Fruit fly (Drosophila melanogaster) whole organism, prepupa: Measurements from ENCODE around the gene CG8476.

Experiments
- Blimp-1 ChIP-seq: fragments of 200-800 bp; sonication (Bioruptor generic); optimal IDR thresholded peaks from 3 replicates; lab custom pipeline; 2017; ENCODE audit warnings: missing biosample characterization, missing genetic modification characterization, mild to moderate bottlenecking, moderate library complexity, missing genetic modification reagents
- CG6792 ChIP-seq: fragments of 200-800 bp; sonication (Bioruptor generic); optimal IDR thresholded peaks from 3 replicates; lab custom pipeline; 2016; ENCODE audit warnings: missing biosample characterization, missing genetic modification characterization
- CG7368 ChIP-seq: fragments of 200-800 bp; sonication (Bioruptor generic); optimal IDR thresholded peaks from 3 replicates; lab custom pipeline; 2016; ENCODE audit warnings: missing biosample characterization, missing genetic modification characterization
- Eip93F ChIP-seq: fragments of 200-800 bp; sonication (Bioruptor generic); optimal IDR thresholded peaks from 2 replicates; lab custom pipeline; 2016; ENCODE audit warnings: missing biosample characterization, mild to moderate bottlenecking, missing genetic modification characterization
- Lpt ChIP-seq: fragments of 200-800 bp; sonication (Bioruptor generic); optimal IDR thresholded peaks from 3 replicates; lab custom pipeline; 2016; ENCODE audit warnings: missing biosample characterization, missing genetic modification characterization
- Met ChIP-seq: fragments of 200-800 bp; sonication (Bioruptor generic); optimal IDR thresholded peaks from 3 replicates; lab custom pipeline; 2016; ENCODE audit warnings: missing biosample characterization, missing genetic modification characterization
- OdsH ChIP-seq: fragments of 200-800 bp; sonication (Bioruptor generic); optimal IDR thresholded peaks from 3 replicates; lab custom pipeline; 2016; ENCODE audit warnings: missing biosample characterization, missing genetic modification characterization
- net ChIP-seq: fragments of 200-800 bp; sonication (Bioruptor generic); optimal IDR thresholded peaks from 3 replicates; lab custom pipeline; 2016; ENCODE audit warnings: missing biosample characterization, missing genetic modification characterization
- salr ChIP-seq, 2 experiments: fragments of 200-800 bp; sonication (Bioruptor generic); optimal IDR thresholded peaks; 3 replicates each; lab custom pipeline; 2016 to 2018; ENCODE audit warnings: missing biosample characterization in 2 of 2, missing genetic modification characterization in 2 of 2, mild to moderate bottlenecking in 1 of 2
- svp ChIP-seq: fragments of 200-800 bp; sonication (Bioruptor generic); peaks from one replicate; lab custom pipeline; 2016; ENCODE audit warnings: missing biosample characterization, missing genetic modification characterization

DNA sequence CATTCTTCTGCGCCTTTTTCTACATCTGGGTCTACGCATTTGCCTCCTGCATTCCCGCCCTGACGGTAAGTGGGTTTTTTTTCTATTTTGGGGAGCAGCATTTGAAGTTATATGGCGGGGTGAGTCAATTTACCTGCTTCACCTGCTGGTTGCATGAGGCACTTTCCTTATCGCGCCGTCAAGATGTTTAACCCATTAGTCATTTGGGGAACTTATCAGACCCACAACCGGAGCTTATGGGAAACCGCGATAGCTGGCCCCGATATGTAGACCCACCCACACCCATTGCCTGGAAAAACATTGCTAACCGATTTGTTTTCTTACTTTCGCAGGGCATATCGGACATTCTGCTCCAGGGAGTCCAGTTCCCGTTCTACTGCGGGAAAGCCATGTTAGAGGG is 41.3 kb upstream of the CG8476 start:
- no peak for TF ChIP-seq Blimp-1
- TF ChIP-seq svp (GFP tag; lab: Kevin White, UChicago), result no peak
- no peak for TF ChIP-seq Lpt (GFP tag; lab: Kevin White, UChicago)
- no peak for TF ChIP-seq CG7368 (GFP tag; lab: Kevin White, UChicago)
- TF ChIP-seq Eip93F (GFP tag; lab: Kevin White, UChicago), result no peak
- no peak for TF ChIP-seq CG6792 (GFP tag; lab: Kevin White, UChicago)
- TF ChIP-seq net (GFP tag; lab: Kevin White, UChicago), result no peak
- TF ChIP-seq OdsH (GFP tag; lab: Kevin White, UChicago), result no peak
- no peak for TF ChIP-seq Met
- TF ChIP-seq salr (GFP tag; optimal IDR thresholded peaks at IDR 0.05; lab: Kevin White, UChicago), result no peak
